Fruit fly (Drosophila melanogaster) whole organism, embryonic: Measurements from ENCODE around the gene CG18302.

Experiments
- Asciz ChIP-seq: fragments of 200-800 bp; sonication (Bioruptor generic); optimal IDR thresholded peaks from 2 replicates; lab custom pipeline; 2017; ENCODE audit warnings: missing biosample characterization, mild to moderate bottlenecking, missing genetic modification characterization, missing genetic modification reagents
- B-H1 ChIP-seq: fragments of 200-800 bp; sonication (Bioruptor generic); IDR thresholded peaks from 3 replicates; pipeline ENCODE4 v1.3.6; 2022; ENCODE audit warnings: missing biosample characterization, missing genetic modification characterization
- CG10274 ChIP-seq: fragments of 200-800 bp; sonication (Bioruptor generic); optimal IDR thresholded peaks from 3 replicates; lab custom pipeline; 2017; ENCODE audit warnings: missing biosample characterization, mild to moderate bottlenecking, missing genetic modification characterization
- CG10321 ChIP-seq: fragments of 200-800 bp; sonication (Bioruptor generic); IDR thresholded peaks from 2 replicates; pipeline ENCODE4 v1.3.6; 2022; ENCODE audit warnings: missing biosample characterization, missing genetic modification characterization
- CG11504 ChIP-seq: fragments of 200-800 bp; sonication (Bioruptor generic); optimal IDR thresholded peaks from 3 replicates; lab custom pipeline; 2019; ENCODE audit warnings: missing biosample characterization, mild to moderate bottlenecking, missing genetic modification characterization, moderate library complexity
- CG12071 ChIP-seq: fragments of 200-800 bp; sonication (Bioruptor generic); optimal IDR thresholded peaks from 3 replicates; lab custom pipeline; 2018; ENCODE audit warnings: missing biosample characterization, mild to moderate bottlenecking, missing genetic modification characterization
- CG1233 ChIP-seq: fragments of 200-800 bp; sonication (Bioruptor generic); optimal IDR thresholded peaks from 4 replicates; lab custom pipeline; 2018; ENCODE audit warnings: missing biosample characterization, mild to moderate bottlenecking, missing genetic modification characterization
- CG15011 ChIP-seq: fragments of 200-800 bp; sonication (Bioruptor generic); optimal IDR thresholded peaks from 3 replicates; lab custom pipeline; 2018; ENCODE audit warnings: missing biosample characterization, mild to moderate bottlenecking, missing genetic modification characterization
- CG15514 ChIP-seq: fragments of 200-800 bp; sonication (Bioruptor generic); optimal IDR thresholded peaks from 3 replicates; lab custom pipeline; 2017; ENCODE audit warnings: missing biosample characterization, missing genetic modification characterization, mild to moderate bottlenecking, moderate library complexity, missing genetic modification reagents
- CG17328 ChIP-seq: fragments of 200-800 bp; sonication (Bioruptor generic); IDR thresholded peaks from 2 replicates; pipeline ENCODE4 v1.3.6; 2022; ENCODE audit warnings: missing biosample characterization, missing genetic modification characterization
- CG2875 ChIP-seq: fragments of 200-800 bp; sonication (Bioruptor generic); optimal IDR thresholded peaks from 2 replicates; lab custom pipeline; 2017; ENCODE audit warnings: missing biosample characterization, mild to moderate bottlenecking, missing genetic modification characterization, missing genetic modification reagents
- CG30020 ChIP-seq: fragments of 200-800 bp; optimal IDR thresholded peaks from 2 replicates; lab custom pipeline; 2019; ENCODE audit warnings: missing biosample characterization, mild to moderate bottlenecking, missing genetic modification characterization, moderate library complexity
- CG33213 ChIP-seq: fragments of 200-800 bp; sonication (Bioruptor generic); optimal IDR thresholded peaks from 3 replicates; lab custom pipeline; 2016; ENCODE audit warnings: missing biosample characterization, missing genetic modification characterization
- CG34422 ChIP-seq: fragments of 200-800 bp; sonication (Bioruptor generic); IDR thresholded peaks from 3 replicates; pipeline ENCODE4 v1.3.6; 2022; ENCODE audit warnings: missing biosample characterization, missing genetic modification characterization
- CG4404 ChIP-seq: fragments of 200-800 bp; sonication (Bioruptor generic); IDR thresholded peaks from 2 replicates; pipeline ENCODE4 v1.3.6; 2022; ENCODE audit warnings: missing biosample characterization, missing genetic modification characterization
- CG7372 ChIP-seq: fragments of 200-800 bp; sonication (Bioruptor generic); IDR thresholded peaks from 2 replicates; pipeline ENCODE4 v1.3.6; 2022; ENCODE audit warnings: missing biosample characterization, missing genetic modification characterization
- CG8089 ChIP-seq: fragments of 200-800 bp; sonication (Bioruptor generic); optimal IDR thresholded peaks from 3 replicates; lab custom pipeline; 2016; ENCODE audit warnings: missing biosample characterization, missing genetic modification characterization
- CG8478 ChIP-seq: fragments of >200 bp; optimal IDR thresholded peaks from 2 replicates; lab custom pipeline; 2018
- CG8924 ChIP-seq: fragments of 200-800 bp; optimal IDR thresholded peaks from 3 replicates; lab custom pipeline; 2019; ENCODE audit warnings: missing biosample characterization, mild to moderate bottlenecking, missing genetic modification characterization, moderate library complexity
- CG9797 ChIP-seq: fragments of 200-800 bp; sonication (Bioruptor generic); optimal IDR thresholded peaks from 3 replicates; lab custom pipeline; 2018; ENCODE audit warnings: missing biosample characterization, mild to moderate bottlenecking, missing genetic modification characterization
- CG9817 ChIP-seq: fragments of 200-800 bp; sonication (Bioruptor generic); optimal IDR thresholded peaks from 2 replicates; lab custom pipeline; 2018; ENCODE audit warnings: missing biosample characterization, mild to moderate bottlenecking, missing genetic modification characterization, moderate library complexity
- D ChIP-seq, 2 experiments: fragments of 200-800 bp in 1 of 2; fragments of >200 bp in 1 of 2; sonication (Bioruptor generic) in 1 of 2; optimal IDR thresholded peaks; 2 replicates in 1 of 2; 3 replicates in 1 of 2; lab custom pipeline; 2017; ENCODE audit warnings: mild to moderate bottlenecking in 1 of 2, missing biosample characterization in 1 of 2, missing genetic modification characterization in 1 of 2, missing genetic modification reagents in 1 of 2
- E2f2 ChIP-seq: fragments of 200-800 bp; sonication (Bioruptor generic); IDR thresholded peaks from 2 replicates; pipeline ENCODE4 v1.3.6; 2022; ENCODE audit warnings: missing biosample characterization, missing genetic modification characterization
- Lpt ChIP-seq: fragments of >200 bp; optimal IDR thresholded peaks from 2 replicates; lab custom pipeline; 2018; ENCODE audit warnings: missing biosample characterization, missing genetic modification characterization
- MBD-R2 ChIP-seq: fragments of 200-800 bp; sonication (Bioruptor generic); IDR thresholded peaks from 2 replicates; pipeline ENCODE4 v1.3.6; 2022; ENCODE audit warnings: missing biosample characterization, missing genetic modification characterization
- Med ChIP-seq: fragments of 200-800 bp; sonication (Bioruptor generic); peaks from one replicate; lab custom pipeline; 2016; ENCODE audit warnings: missing biosample characterization, missing genetic modification characterization, mild to moderate bottlenecking, inconsistent platforms, moderate library complexity
- PHDP ChIP-seq: fragments of 200-800 bp; sonication (Bioruptor generic); optimal IDR thresholded peaks from 3 replicates; lab custom pipeline; 2018; ENCODE audit warnings: missing biosample characterization, mild to moderate bottlenecking, missing genetic modification characterization, moderate library complexity
- Spps ChIP-seq: fragments of 200-800 bp; sonication (Bioruptor generic); optimal IDR thresholded peaks from 2 replicates; lab custom pipeline; 2018; ENCODE audit warnings: missing biosample characterization, mild to moderate bottlenecking, missing genetic modification characterization
- Sry-β ChIP-seq: fragments of 200-800 bp; sonication (Bioruptor generic); optimal IDR thresholded peaks from 2 replicates; lab custom pipeline; 2018; ENCODE audit warnings: missing biosample characterization, mild to moderate bottlenecking, missing genetic modification characterization, moderate library complexity
- Sry-δ ChIP-seq: fragments of 200-800 bp; sonication (Bioruptor generic); optimal IDR thresholded peaks from 2 replicates; lab custom pipeline; 2016; ENCODE audit warnings: missing biosample characterization, missing genetic modification characterization
- YL-1 ChIP-seq: fragments of 200-800 bp; sonication (Bioruptor generic); optimal IDR thresholded peaks from 3 replicates; lab custom pipeline; 2017; ENCODE audit warnings: missing biosample characterization, mild to moderate bottlenecking, missing genetic modification characterization
- abd-A ChIP-seq: fragments of 200-800 bp; sonication (Bioruptor generic); optimal IDR thresholded peaks from 3 replicates; lab custom pipeline; 2019; ENCODE audit warnings: missing biosample characterization, mild to moderate bottlenecking, missing genetic modification characterization, moderate library complexity
- ara ChIP-seq: fragments of 200-800 bp; sonication (Bioruptor generic); IDR thresholded peaks from 2 replicates; pipeline ENCODE4 v1.3.6; 2022; ENCODE audit warnings: missing biosample characterization, missing genetic modification characterization
- cato ChIP-seq: fragments of 200-800 bp; sonication (Bioruptor generic); optimal IDR thresholded peaks from 2 replicates; lab custom pipeline; 2016; ENCODE audit warnings: missing biosample characterization, missing genetic modification characterization, borderline replicate concordance
- caup ChIP-seq: fragments of 200-800 bp; sonication (Bioruptor generic); optimal IDR thresholded peaks from 3 replicates; lab custom pipeline; 2017; ENCODE audit warnings: missing biosample characterization, mild to moderate bottlenecking, missing genetic modification characterization, moderate library complexity; ENCODE audit not compliant: severe bottlenecking
- crol ChIP-seq: fragments of 200-800 bp; sonication (Bioruptor generic); IDR thresholded peaks from 2 replicates; pipeline ENCODE4 v1.3.6; 2022; ENCODE audit warnings: missing biosample characterization, missing genetic modification characterization
- crp ChIP-seq, 2 experiments: fragments of 200-800 bp; sonication (Bioruptor generic); optimal IDR thresholded peaks; 2 replicates in 1 of 2; 3 replicates in 1 of 2; lab custom pipeline; 2017; ENCODE audit warnings: missing biosample characterization in 2 of 2, missing genetic modification characterization in 2 of 2, mild to moderate bottlenecking in 1 of 2, moderate library complexity in 1 of 2
- dimm ChIP-seq: fragments of 200-800 bp; sonication (Bioruptor generic); IDR thresholded peaks from 2 replicates; pipeline ENCODE4 v1.3.6; 2022; ENCODE audit warnings: missing biosample characterization, missing genetic modification characterization
- exex ChIP-seq: fragments of 200-800 bp; sonication (Bioruptor generic); optimal IDR thresholded peaks from 4 replicates; lab custom pipeline; 2018; ENCODE audit warnings: missing biosample characterization, mild to moderate bottlenecking, missing genetic modification characterization, moderate library complexity
- gem ChIP-seq: fragments of 200-800 bp; sonication (Bioruptor generic); optimal IDR thresholded peaks from 2 replicates; lab custom pipeline; 2019; ENCODE audit warnings: missing biosample characterization, mild to moderate bottlenecking, missing genetic modification characterization, moderate library complexity
- gsb-n ChIP-seq: fragments of 200-800 bp; sonication (Bioruptor generic); optimal IDR thresholded peaks from 3 replicates; lab custom pipeline; 2018; ENCODE audit warnings: missing biosample characterization, mild to moderate bottlenecking, missing genetic modification characterization
- jigr1 ChIP-seq: fragments of 200-800 bp; sonication (Bioruptor generic); IDR thresholded peaks from 3 replicates; pipeline ENCODE4 v1.3.6; 2022; ENCODE audit warnings: missing biosample characterization, missing genetic modification characterization
- kah ChIP-seq: fragments of 200-800 bp; sonication (Bioruptor generic); optimal IDR thresholded peaks from 2 replicates; lab custom pipeline; 2018; ENCODE audit warnings: missing biosample characterization, mild to moderate bottlenecking, missing genetic modification characterization
- knrl ChIP-seq: fragments of 200-800 bp; sonication (Bioruptor generic); IDR thresholded peaks from 3 replicates; pipeline ENCODE4 v1.3.6; 2022; ENCODE audit warnings: missing biosample characterization, missing genetic modification characterization; ENCODE audit not compliant: partially characterized antibody
- mirr ChIP-seq: fragments of 200-800 bp; sonication (Bioruptor generic); optimal IDR thresholded peaks from 3 replicates; lab custom pipeline; 2018; ENCODE audit warnings: missing biosample characterization, mild to moderate bottlenecking, missing genetic modification characterization
- oc ChIP-seq: fragments of 200-800 bp; sonication (Bioruptor generic); optimal IDR thresholded peaks from 2 replicates; lab custom pipeline; 2018; ENCODE audit warnings: missing biosample characterization, mild to moderate bottlenecking, missing genetic modification characterization, moderate library complexity
- org-1 ChIP-seq: fragments of 200-800 bp; sonication (Bioruptor generic); optimal IDR thresholded peaks from 2 replicates; lab custom pipeline; 2017; ENCODE audit warnings: missing biosample characterization, missing genetic modification characterization
- p53 ChIP-seq: fragments of 200-800 bp; sonication (Bioruptor generic); optimal IDR thresholded peaks from 2 replicates; lab custom pipeline; 2016; ENCODE audit warnings: missing biosample characterization, missing genetic modification characterization
- trh ChIP-seq: fragments of 200-800 bp; sonication (Bioruptor generic); optimal IDR thresholded peaks from 2 replicates; lab custom pipeline; 2016; ENCODE audit warnings: missing biosample characterization, missing genetic modification characterization
- unc-4 ChIP-seq: fragments of 200-800 bp; sonication (Bioruptor generic); IDR thresholded peaks from 2 replicates; pipeline ENCODE4 v1.3.6; 2022; ENCODE audit warnings: missing biosample characterization, missing genetic modification characterization; ENCODE audit not compliant: partially characterized antibody

The CG18302 gene

DNA sequence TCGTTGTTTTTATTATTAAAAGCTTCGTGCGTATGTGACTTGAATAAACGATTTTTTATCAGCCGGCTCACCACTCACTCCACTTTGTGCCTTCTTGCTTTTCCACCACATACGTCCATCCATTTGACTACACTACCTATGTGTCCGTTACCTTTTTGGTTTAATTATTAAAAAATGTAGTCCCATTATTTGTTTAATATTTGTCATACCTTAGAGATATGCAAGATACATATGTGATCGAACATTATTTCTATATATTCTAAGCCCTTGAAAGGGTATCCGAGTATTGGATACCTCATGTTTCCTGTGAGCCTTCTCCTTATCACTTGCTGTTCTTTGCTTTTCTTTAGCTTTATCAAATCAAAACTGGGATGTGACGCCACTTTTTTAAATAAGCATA is 14.9 kb upstream of the CG18302 start (continued):
- TF ChIP-seq D (optimal IDR thresholded peaks at IDR 0.05; lab: Kevin White, UChicago), result no peak
- peak; percentile 10 for TF ChIP-seq D (GFP tag; optimal IDR thresholded peaks at IDR 0.05; lab: Kevin White, UChicago)
- peak; percentile 50 for TF ChIP-seq org-1
- TF ChIP-seq CG8089 (GFP tag; lab: Kevin White, UChicago), result no peak
- peak; percentile 45; the same call in 1 of the 2 replicates for TF ChIP-seq E2f2 (GFP tag; lab: Robert Waterston, UW)
- TF ChIP-seq CG8478 (lab: Kevin White, UChicago), result no peak
- no peak for TF ChIP-seq p53 (GFP tag; lab: Kevin White, UChicago)
- peak; percentile 44 for TF ChIP-seq CG15011
- TF ChIP-seq ara (GFP tag; lab: Robert Waterston, UW), result peak; percentile 51; the same call in 1 of the 2 replicates
- TF ChIP-seq mirr (GFP tag; lab: Kevin White, UChicago), result no peak
- TF ChIP-seq Spps, result no peak
- peak; percentile 49 for TF ChIP-seq CG1233
- no peak for TF ChIP-seq YL-1
- no peak for TF ChIP-seq CG30020 (tag; lab: Kevin White, UChicago)
- TF ChIP-seq CG2875, result no peak
- no peak for TF ChIP-seq Lpt
- no peak for TF ChIP-seq knrl (GFP tag; lab: Robert Waterston, UW)
- no peak for TF ChIP-seq CG33213 (GFP tag; lab: Kevin White, UChicago)
- TF ChIP-seq exex (tag; lab: Kevin White, UChicago), result peak; percentile 41
- TF ChIP-seq kah, result peak; percentile 14
- no peak for TF ChIP-seq crp (GFP tag; optimal IDR thresholded peaks at IDR 0.05; lab: Kevin White, UChicago)
- TF ChIP-seq CG17328, result 0 out of 2 replicates have a peak, but pooled peaks have one; percentile 45
- TF ChIP-seq CG15514 (GFP tag; lab: Kevin White, UChicago), result peak; percentile 54
- TF ChIP-seq CG11504, result peak; percentile 76
- peak; percentile 45; the same call in 2 of the 3 replicates for TF ChIP-seq B-H1 (GFP tag; lab: Robert Waterston, UW)
- TF ChIP-seq CG7372 (GFP tag; lab: Robert Waterston, UW), result peak; percentile 64; the same call in 1 of the 2 replicates
- no peak for TF ChIP-seq oc (tag; lab: Kevin White, UChicago)
- TF ChIP-seq dimm (GFP tag; lab: Robert Waterston, UW), result no peak
- TF ChIP-seq trh (GFP tag; lab: Kevin White, UChicago), result no peak
- TF ChIP-seq MBD-R2, result peak; percentile 30; the same call in 1 of the 2 replicates
- TF ChIP-seq crol (GFP tag; lab: Robert Waterston, UW), result 0 out of 2 replicates have a peak, but pooled peaks have one; percentile 7
- TF ChIP-seq abd-A (tag; lab: Kevin White, UChicago), result no peak
- TF ChIP-seq Sry-δ (GFP tag; lab: Kevin White, UChicago), result no peak
- no peak for TF ChIP-seq CG4404 (GFP tag; lab: Robert Waterston, UW)
- TF ChIP-seq unc-4, result no peak
- peak; percentile 57 for TF ChIP-seq PHDP (tag; lab: Kevin White, UChicago)
- TF ChIP-seq gem, result peak; percentile 77
- TF ChIP-seq Sry-β (GFP tag; lab: Kevin White, UChicago), result no peak
- peak; percentile 47 for TF ChIP-seq CG9817
- TF ChIP-seq caup (GFP tag; lab: Kevin White, UChicago), result peak; percentile 61
- TF ChIP-seq gsb-n (tag; lab: Kevin White, UChicago), result peak; percentile 12
- TF ChIP-seq CG10274, result peak; percentile 21
- TF ChIP-seq CG10321, result no peak
- no peak for TF ChIP-seq cato (GFP tag; lab: Kevin White, UChicago)
- no peak for TF ChIP-seq CG9797 (GFP tag; lab: Kevin White, UChicago)
- TF ChIP-seq Asciz (GFP tag; lab: Kevin White, UChicago), result peak; percentile 37
- TF ChIP-seq CG8924 (tag; lab: Kevin White, UChicago), result peak; percentile 64
- peak; percentile 47 for TF ChIP-seq CG12071 (GFP tag; lab: Kevin White, UChicago)
- peak; percentile 88 for TF ChIP-seq Med
- peak; percentile 78 for TF ChIP-seq CG34422
- no peak for TF ChIP-seq jigr1 (GFP tag; lab: Robert Waterston, UW)
